Worm (Caenorhabditis elegans): ENCODE measurements around the gene qua-1.
A peak's percentile ranks its signal among the peaks of the same experiment; 100 is the strongest.

DNA sequence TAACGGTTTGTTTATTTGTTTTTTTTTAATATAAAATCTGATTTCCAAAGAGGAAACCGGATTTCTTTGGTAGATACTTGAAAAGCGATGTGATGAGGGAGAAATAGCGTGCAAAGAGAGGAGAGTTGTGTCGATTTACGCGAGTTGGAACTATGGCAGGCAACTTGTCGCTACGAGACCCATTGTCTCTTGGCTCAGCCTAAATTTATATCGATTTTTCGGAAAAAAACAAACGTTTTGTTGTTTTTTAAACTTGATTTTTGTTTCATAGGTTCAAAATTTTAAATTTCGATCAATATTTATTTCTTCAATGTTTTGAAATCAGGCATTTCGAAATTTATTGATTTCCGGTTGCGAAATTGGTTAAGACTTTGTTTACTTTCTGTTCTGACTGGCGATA, 17.8 kb downstream of the qua-1 start, which contains the start of gene M110.3:
- TF ChIP-seq lin-13 (tag; optimal IDR thresholded peaks at IDR 0.05) = no peak
- peak; percentile 20 for TF ChIP-seq hlh-1 (tag; optimal IDR thresholded peaks at IDR 0.05)
- TF ChIP-seq unc-120 (tag; optimal IDR thresholded peaks at IDR 0.05; ENCODE audit: poor library complexity, severe bottlenecking) = peak; percentile 41
- TF ChIP-seq ces-1 (GFP tag; optimal IDR thresholded peaks at IDR 0.05) = peak; percentile 77
- TF ChIP-seq lsy-2 (tag; optimal IDR thresholded peaks at IDR 0.05) = peak; percentile 26
- peak; percentile 22 for TF ChIP-seq pha-4 (tag; optimal IDR thresholded peaks at IDR 0.05)
- no peak for TF ChIP-seq zip-8 (tag; optimal IDR thresholded peaks at IDR 0.05)
- TF ChIP-seq M03D4.4 (tag; optimal IDR thresholded peaks at IDR 0.05) = no peak
- no peak for TF ChIP-seq ztf-11 (tag; optimal IDR thresholded peaks at IDR 0.05)
- no peak for TF ChIP-seq elt-3 (tag; optimal IDR thresholded peaks at IDR 0.05)
- TF ChIP-seq nhr-237 (tag; optimal IDR thresholded peaks at IDR 0.05) = peak; percentile 49
- TF ChIP-seq elt-1 (tag; optimal IDR thresholded peaks at IDR 0.05; ENCODE audit: borderline replicate concordance, insufficient read depth) = no peak
- TF ChIP-seq sptf-1 (tag; optimal IDR thresholded peaks at IDR 0.05) = no peak
- no peak for TF ChIP-seq nhr-28 (tag; optimal IDR thresholded peaks at IDR 0.05)
